Worm (Caenorhabditis elegans) whole organism, L3 larva: ENCODE results near the gene C23H5.15.

Experiments
- R02D3.7 ChIP-seq: fragments of 150-350 bp; optimal IDR thresholded peaks from 2 replicates; lab custom pipeline; 2014; ENCODE audit warnings: missing biosample characterization, missing genetic modification characterization
- ZK546.5 ChIP-seq: sonication (generic microtip); optimal IDR thresholded peaks from 2 replicates; lab custom pipeline; 2017; ENCODE audit warnings: missing biosample characterization, missing genetic modification characterization
- ama-1 ChIP-seq: fragments of 150-350 bp; optimal IDR thresholded peaks from 2 replicates; lab custom pipeline; 2018
- ceh-16 ChIP-seq: sonication (generic microtip); optimal IDR thresholded peaks from 2 replicates; lab custom pipeline; 2017; ENCODE audit warnings: missing biosample characterization, missing genetic modification characterization
- ceh-28 ChIP-seq: fragments of 150-350 bp; optimal IDR thresholded peaks from 2 replicates; lab custom pipeline; 2014; ENCODE audit warnings: missing biosample characterization, missing genetic modification reagents, missing genetic modification characterization
- ceh-82 ChIP-seq: fragments of 150-350 bp; optimal IDR thresholded peaks from 2 replicates; lab custom pipeline; 2014; ENCODE audit warnings: missing biosample characterization, missing genetic modification characterization
- ceh-9 ChIP-seq: sonication (generic microtip); optimal IDR thresholded peaks from 2 replicates; lab custom pipeline; 2018; ENCODE audit warnings: missing biosample characterization, missing genetic modification characterization
- daf-12 ChIP-seq: fragments of 150-350 bp; optimal IDR thresholded peaks from 2 replicates; lab custom pipeline; 2014; ENCODE audit warnings: missing biosample characterization, missing genetic modification reagents, missing genetic modification characterization
- egl-27 ChIP-seq: sonication (generic microtip); optimal IDR thresholded peaks from 4 replicates; lab custom pipeline; 2017; ENCODE audit warnings: missing biosample characterization, missing genetic modification reagents, missing genetic modification characterization
- egl-5 ChIP-seq: fragments of 150-350 bp; optimal IDR thresholded peaks from 2 replicates; lab custom pipeline; 2017; ENCODE audit warnings: missing biosample characterization, missing genetic modification reagents, missing genetic modification characterization, inconsistent platforms
- elt-1 ChIP-seq: fragments of 150-350 bp; optimal IDR thresholded peaks from 2 replicates; lab custom pipeline; 2014; ENCODE audit warnings: missing biosample characterization, missing genetic modification characterization
- elt-2 ChIP-seq: sonication (generic microtip); optimal IDR thresholded peaks from 2 replicates; lab custom pipeline; 2016; ENCODE audit warnings: missing genetic modification reagents, mild to moderate bottlenecking, missing genetic modification characterization, missing compliant biosample characterization
- elt-3 ChIP-seq, 3 experiments: fragments of 150-350 bp in 1 of 3; sonication (generic microtip) in 2 of 3; optimal IDR thresholded peaks; 2 replicates in 2 of 3; 4 replicates in 1 of 3; lab custom pipeline; 2014 to 2017; ENCODE audit warnings: missing biosample characterization in 3 of 3, missing genetic modification characterization in 3 of 3
- eor-1 ChIP-seq, 2 experiments: fragments of 150-350 bp; optimal IDR thresholded peaks; 2 replicates each; lab custom pipeline; 2014 to 2018; ENCODE audit warnings: missing biosample characterization in 2 of 2, missing genetic modification characterization in 2 of 2
- fkh-10 ChIP-seq: sonication (generic microtip); optimal IDR thresholded peaks from 2 replicates; lab custom pipeline; 2017; ENCODE audit warnings: missing biosample characterization, missing genetic modification reagents, missing genetic modification characterization
- fkh-2 ChIP-seq: fragments of 150-350 bp; optimal IDR thresholded peaks from 2 replicates; lab custom pipeline; 2014; ENCODE audit warnings: missing biosample characterization, missing genetic modification reagents, missing genetic modification characterization
- fos-1 ChIP-seq: fragments of 150-350 bp; optimal IDR thresholded peaks from 2 replicates; lab custom pipeline; 2014; ENCODE audit warnings: missing biosample characterization, missing genetic modification characterization
- jun-1 ChIP-seq: fragments of 150-350 bp; optimal IDR thresholded peaks from 2 replicates; lab custom pipeline; 2014; ENCODE audit warnings: missing biosample characterization, missing genetic modification reagents, missing genetic modification characterization
- lin-15B ChIP-seq: fragments of 150-350 bp; optimal IDR thresholded peaks from 2 replicates; lab custom pipeline; 2014; ENCODE audit warnings: missing biosample characterization, missing genetic modification characterization
- lin-39 ChIP-seq: fragments of 150-350 bp; optimal IDR thresholded peaks from 2 replicates; lab custom pipeline; 2018; ENCODE audit warnings: missing biosample characterization, missing genetic modification reagents, missing genetic modification characterization
- lsy-12 ChIP-seq: sonication (generic microtip); optimal IDR thresholded peaks from 2 replicates; lab custom pipeline; 2016; ENCODE audit warnings: mild to moderate bottlenecking, missing genetic modification characterization, missing compliant biosample characterization
- mdl-1 ChIP-seq: fragments of 150-350 bp; optimal IDR thresholded peaks from 2 replicates; lab custom pipeline; 2014; ENCODE audit warnings: missing biosample characterization, missing genetic modification characterization
- mml-1 ChIP-seq: fragments of 150-350 bp; sonication (generic microtip); optimal IDR thresholded peaks from 3 replicates; lab custom pipeline; 2014; ENCODE audit warnings: missing biosample characterization, missing genetic modification characterization
- nfya-1 ChIP-seq: sonication (generic microtip); optimal IDR thresholded peaks from 2 replicates; lab custom pipeline; 2017; ENCODE audit warnings: missing genetic modification characterization, mild to moderate bottlenecking, missing compliant biosample characterization, antibody characterized with exemption, moderate library complexity; ENCODE audit not compliant: insufficient read depth
- nhr-11 ChIP-seq: fragments of 150-350 bp; optimal IDR thresholded peaks from 2 replicates; lab custom pipeline; 2014; ENCODE audit warnings: missing biosample characterization, missing genetic modification characterization
- nhr-23 ChIP-seq: fragments of 150-350 bp; optimal IDR thresholded peaks from 2 replicates; lab custom pipeline; 2014; ENCODE audit warnings: missing biosample characterization, missing genetic modification reagents, missing genetic modification characterization
- nhr-237 ChIP-seq: fragments of 150-350 bp; optimal IDR thresholded peaks from 2 replicates; lab custom pipeline; 2014; ENCODE audit warnings: missing biosample characterization, missing genetic modification characterization
- nhr-25 ChIP-seq: sonication (generic microtip); optimal IDR thresholded peaks from 2 replicates; lab custom pipeline; 2017; ENCODE audit warnings: missing biosample characterization, missing genetic modification characterization
- nhr-28 ChIP-seq: fragments of 150-350 bp; optimal IDR thresholded peaks from 2 replicates; lab custom pipeline; 2014; ENCODE audit warnings: missing biosample characterization, missing genetic modification characterization
- nhr-43 ChIP-seq: sonication (generic microtip); optimal IDR thresholded peaks from 2 replicates; lab custom pipeline; 2016; ENCODE audit warnings: mild to moderate bottlenecking, missing genetic modification characterization, missing compliant biosample characterization; ENCODE audit not compliant: poor library complexity, severe bottlenecking
- nhr-67 ChIP-seq: fragments of 150-350 bp; optimal IDR thresholded peaks from 2 replicates; lab custom pipeline; 2014; ENCODE audit warnings: missing biosample characterization, missing genetic modification characterization
- nhr-76 ChIP-seq: fragments of 150-350 bp; sonication (generic microtip); optimal IDR thresholded peaks from 5 replicates; lab custom pipeline; 2014; ENCODE audit warnings: missing biosample characterization, missing genetic modification characterization
- pha-4 ChIP-seq: fragments of 150-350 bp; optimal IDR thresholded peaks from 2 replicates; lab custom pipeline; 2014; ENCODE audit warnings: missing biosample characterization, missing genetic modification reagents, missing genetic modification characterization
- pqm-1 ChIP-seq: fragments of 150-350 bp; optimal IDR thresholded peaks from 2 replicates; lab custom pipeline; 2017; ENCODE audit warnings: missing biosample characterization, missing genetic modification characterization, inconsistent platforms
- sea-2 ChIP-seq: fragments of 150-350 bp; sonication (generic microtip); optimal IDR thresholded peaks from 4 replicates; lab custom pipeline; 2014; ENCODE audit warnings: missing biosample characterization, missing genetic modification reagents, missing genetic modification characterization
- snpc-4 ChIP-seq: fragments of 150-350 bp; optimal IDR thresholded peaks from 2 replicates; lab custom pipeline; 2014; ENCODE audit warnings: missing biosample characterization, missing genetic modification characterization
- tbx-2 ChIP-seq: sonication (generic microtip); optimal IDR thresholded peaks from 2 replicates; lab custom pipeline; 2016; ENCODE audit warnings: mild to moderate bottlenecking, missing genetic modification characterization, missing compliant biosample characterization
- unc-39 ChIP-seq: sonication (generic microtip); optimal IDR thresholded peaks from 4 replicates; lab custom pipeline; 2017; ENCODE audit warnings: missing biosample characterization, missing genetic modification characterization
- unc-62 ChIP-seq: fragments of 150-350 bp; sonication (generic microtip); optimal IDR thresholded peaks from 4 replicates; lab custom pipeline; 2014; ENCODE audit warnings: missing biosample characterization, missing genetic modification reagents, missing genetic modification characterization
- zag-1 ChIP-seq: fragments of 150-350 bp; optimal IDR thresholded peaks from 2 replicates; lab custom pipeline; 2014; ENCODE audit warnings: missing biosample characterization, missing genetic modification characterization

C23H5.15 gene

ce11 chrIV:2128761-2129160 lies 26.1 kb upstream of the C23H5.15 start, which contains the start of gene grl-20:
TSS of gene grl-20 (minus strand) at chrIV:2128861.
- TF ChIP-seq egl-27 = no peak
- TF ChIP-seq nhr-67 (tag; lab: Kevin White, UChicago) = no peak
- no peak for TF ChIP-seq ceh-28 (tag; lab: Kevin White, UChicago)
- TF ChIP-seq R02D3.7 = no peak
- no peak for TF ChIP-seq ZK546.5 (tag; lab: Kevin White, UChicago)
- TF ChIP-seq fos-1 (tag; lab: Kevin White, UChicago) = no peak
- TF ChIP-seq lsy-12 (tag; lab: Kevin White, UChicago) = no peak
- no peak for TF ChIP-seq eor-1 (tag; optimal IDR thresholded peaks at IDR 0.05; lab: Kevin White, UChicago)
- TF ChIP-seq nhr-11 (tag; lab: Kevin White, UChicago) = no peak
- no peak for TF ChIP-seq lin-39 (tag; lab: Kevin White, UChicago)
- no peak for TF ChIP-seq nhr-237
- TF ChIP-seq snpc-4 = no peak
- no peak for TF ChIP-seq ceh-82 (tag; lab: Kevin White, UChicago)
- no peak for TF ChIP-seq unc-39
- no peak for TF ChIP-seq elt-1 (tag; lab: Kevin White, UChicago)
- no peak for TF ChIP-seq ceh-16 (tag; lab: Kevin White, UChicago)

ce11 chrIV:2127375-2127774 lies 24.7 kb upstream of the C23H5.15 start:
- TF ChIP-seq nhr-11 (tag; lab: Kevin White, UChicago) (no peak), jun-1 (no peak), egl-5 (tag; lab: Kevin White, UChicago) (no peak), lin-15B (no peak), ama-1 (lab: Kevin White, UChicago) (no peak), snpc-4 (no peak), elt-2 (no peak), elt-3 (tag; optimal IDR thresholded peaks at IDR 0.05; lab: Kevin White, UChicago) (no peak), mdl-1 (tag; lab: Kevin White, UChicago) (no peak), unc-62 (GFP tag; lab: Kevin White, UChicago) (no peak), ceh-9 (tag; lab: Kevin White, UChicago) (no peak), fkh-2 (no peak), pqm-1 (tag; lab: Kevin White, UChicago) (no peak), sea-2 (GFP tag; lab: Kevin White, UChicago) (no peak), R02D3.7 (no peak), ceh-28 (tag; lab: Kevin White, UChicago) (no peak), ceh-16 (tag; lab: Kevin White, UChicago) (no peak), elt-1 (tag; lab: Kevin White, UChicago) (no peak)
- TF ChIP-seq, all 47 proteins: peak for 0

DNA sequence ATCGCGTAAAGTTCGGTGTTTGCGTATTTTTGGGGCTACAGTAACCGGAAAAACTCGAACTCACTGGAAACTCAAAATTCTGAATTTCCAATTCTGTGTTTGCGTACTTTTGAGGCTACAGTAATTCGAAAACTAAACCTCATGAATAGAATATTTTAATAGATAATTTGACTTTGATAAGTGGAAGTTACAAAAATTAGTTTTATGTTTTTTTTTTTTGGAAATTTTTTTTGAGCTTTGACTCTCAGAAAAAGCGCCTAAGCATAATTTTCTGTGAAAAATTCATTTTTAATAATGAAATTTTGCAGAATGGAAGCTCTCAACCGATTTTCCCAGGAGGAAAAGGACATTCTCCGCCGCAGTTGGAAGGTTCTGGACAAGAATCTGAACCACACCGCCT lies 19.8 kb upstream of the C23H5.15 start, which contains the start of gene glb-7:
Gene glb-7 (plus strand): TSS at position 301 of the 400 bp plus-strand sequence.
- TF ChIP-seq pha-4 (tag; lab: Kevin White, UChicago) (no peak), snpc-4 (no peak), daf-12 (no peak), lin-39 (tag; lab: Kevin White, UChicago) (no peak), elt-3 (tag; optimal IDR thresholded peaks at IDR 0.05; lab: Kevin White, UChicago) (no peak), fkh-2 (no peak), nhr-76 (no peak), nhr-43 (no peak), fkh-10 (no peak), ceh-9 (tag; lab: Kevin White, UChicago) (no peak), nhr-11 (tag; lab: Kevin White, UChicago) (no peak), egl-5 (tag; lab: Kevin White, UChicago) (no peak), mml-1 (tag; lab: Kevin White, UChicago) (no peak), tbx-2 (no peak), nhr-25 (tag; lab: Kevin White, UChicago) (no peak), ceh-82 (tag; lab: Kevin White, UChicago) (no peak)

- TF ChIP-seq fos-1 (tag; lab: Kevin White, UChicago) (no peak), nhr-23 (tag; lab: Kevin White, UChicago) (no peak), egl-5 (tag; lab: Kevin White, UChicago) (no peak), nhr-28 (tag; lab: Kevin White, UChicago) (no peak), pha-4 (tag; lab: Kevin White, UChicago) (no peak), zag-1 (no peak), ama-1 (lab: Kevin White, UChicago) (no peak), lin-15B (no peak), R02D3.7 (no peak), ceh-28 (tag; lab: Kevin White, UChicago) (no peak), lin-39 (tag; lab: Kevin White, UChicago) (no peak), lsy-12 (tag; lab: Kevin White, UChicago) (no peak), nhr-25 (tag; lab: Kevin White, UChicago) (no peak), nfya-1 (no peak), eor-1 (tag; optimal IDR thresholded peaks at IDR 0.05; lab: Kevin White, UChicago) (no peak), fkh-10 (no peak), ZK546.5 (tag; lab: Kevin White, UChicago) (no peak)
These were observed 14.6 kb upstream of the C23H5.15 start for ce11 chrIV:2117268-2117667.
